Worm (Caenorhabditis elegans) whole organism, early embryonic: ENCODE results near the gene irld-57.

Experiments
- B0310.2 ChIP-seq: sonication (generic microtip); optimal IDR thresholded peaks from 2 replicates; lab custom pipeline; 2016; ENCODE audit warnings: mild to moderate bottlenecking, missing genetic modification characterization, missing compliant biosample characterization
- F13C5.2 ChIP-seq: sonication (generic microtip); optimal IDR thresholded peaks from 2 replicates; lab custom pipeline; 2017; ENCODE audit warnings: mild to moderate bottlenecking, missing genetic modification characterization, inconsistent platforms, missing compliant biosample characterization
- aly-1 ChIP-seq: sonication (generic microtip); optimal IDR thresholded peaks from 2 replicates; lab custom pipeline; 2016; ENCODE audit warnings: missing genetic modification characterization, missing compliant biosample characterization
- ama-1 ChIP-seq: fragments of 150-350 bp; optimal IDR thresholded peaks from 2 replicates; lab custom pipeline; 2014
- ceh-13 ChIP-seq: fragments of 200-800 bp; sonication (Bioruptor generic); optimal IDR thresholded peaks from 2 replicates; lab custom pipeline; 2018; ENCODE audit warnings: mild to moderate bottlenecking, missing genetic modification characterization, missing compliant biosample characterization
- ceh-36 ChIP-seq: sonication (generic microtip); optimal IDR thresholded peaks from 2 replicates; lab custom pipeline; 2016; ENCODE audit warnings: missing genetic modification characterization, inconsistent platforms, missing compliant biosample characterization
- ets-7 ChIP-seq: sonication (generic microtip); optimal IDR thresholded peaks from 2 replicates; lab custom pipeline; 2016; ENCODE audit warnings: missing genotype, missing genetic modification characterization, missing compliant biosample characterization
- flt-1 ChIP-seq: fragments of 200-800 bp; sonication (Bioruptor generic); IDR thresholded peaks from 2 replicates; pipeline ENCODE4 v1.3.6; 2022; ENCODE audit warnings: missing genetic modification characterization, missing compliant biosample characterization
- hmbx-1 ChIP-seq: sonication (generic microtip); optimal IDR thresholded peaks from 2 replicates; lab custom pipeline; 2016; ENCODE audit warnings: mild to moderate bottlenecking, missing genetic modification characterization, missing compliant biosample characterization
- hmg-4 ChIP-seq: fragments of 200-800 bp; sonication (Bioruptor generic); optimal IDR thresholded peaks from 2 replicates; lab custom pipeline; 2018; ENCODE audit warnings: mild to moderate bottlenecking, missing genetic modification characterization, missing compliant biosample characterization
- hnd-1 ChIP-seq: sonication (generic microtip); optimal IDR thresholded peaks from 2 replicates; lab custom pipeline; 2016; ENCODE audit warnings: missing genetic modification characterization, missing compliant biosample characterization
- pes-1 ChIP-seq: fragments of 200-800 bp; sonication (Bioruptor generic); IDR thresholded peaks from 2 replicates; pipeline ENCODE4 v1.3.6; 2022; ENCODE audit warnings: missing genetic modification reagents, missing genetic modification characterization, missing compliant biosample characterization
- scrt-1 ChIP-seq: fragments of 200-800 bp; sonication (Bioruptor generic); IDR thresholded peaks from 2 replicates; pipeline ENCODE4 v1.3.6; 2022; ENCODE audit warnings: missing genetic modification characterization, missing compliant biosample characterization
- sea-1 ChIP-seq: fragments of 200-800 bp; sonication (Bioruptor generic); conservative IDR thresholded peaks from 2 replicates; pipeline ENCODE4 v1.3.6; 2022; ENCODE audit warnings: missing genetic modification characterization, missing compliant biosample characterization
- tbx-11 ChIP-seq: fragments of 200-800 bp; sonication (Bioruptor generic); IDR thresholded peaks from 2 replicates; pipeline ENCODE4 v1.3.6; 2022; ENCODE audit warnings: missing genetic modification characterization, missing compliant biosample characterization
- tbx-37 ChIP-seq: fragments of 200-800 bp; sonication (Bioruptor generic); conservative IDR thresholded peaks from 2 replicates; pipeline ENCODE4 v1.3.6; 2022; ENCODE audit warnings: missing genetic modification reagents, missing genetic modification characterization, missing compliant biosample characterization
- tra-4 ChIP-seq: sonication (generic microtip); optimal IDR thresholded peaks from 2 replicates; lab custom pipeline; 2017; ENCODE audit warnings: missing genetic modification characterization, missing compliant biosample characterization

Gene irld-57

DNA sequence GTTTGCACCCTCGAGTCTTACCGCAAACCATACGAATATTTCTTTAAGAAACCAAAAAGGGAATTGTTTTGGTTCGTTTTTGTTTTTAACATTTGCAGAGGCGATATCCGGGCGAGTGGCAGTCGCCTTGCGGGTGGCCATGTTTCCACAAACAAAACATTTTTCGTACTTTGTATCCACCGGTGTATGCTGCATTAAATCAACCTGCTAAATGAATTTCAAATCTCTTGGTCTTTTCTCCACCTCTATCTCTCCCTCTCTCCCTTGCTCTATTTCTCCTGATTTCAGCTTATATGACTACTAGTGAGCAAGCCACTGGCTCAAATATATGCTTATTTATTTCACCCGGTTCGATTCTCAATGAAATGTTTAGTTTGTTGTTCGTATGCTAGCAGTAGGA is 49.3 kb downstream of the irld-57 start, which contains the start of gene nhr-52:
Gene nhr-52, plus strand, starts transcription at position 301 of the 400 bp plus-strand sequence.
- TF ChIP-seq hnd-1 (tag; lab: Kevin White, UChicago) (no peak), F13C5.2 (tag; lab: Kevin White, UChicago) (no peak), ets-7 (tag; lab: Kevin White, UChicago) (no peak), tbx-37 (no peak), aly-1 (tag; lab: Kevin White, UChicago) (no peak), ama-1 (lab: Kevin White, UChicago) (no peak), scrt-1 (no peak)

- TF ChIP-seq tbx-11 (no peak), ets-7 (tag; lab: Kevin White, UChicago) (no peak), ceh-36 (tag; lab: Kevin White, UChicago) (no peak), ama-1 (lab: Kevin White, UChicago) (no peak), F13C5.2 (tag; lab: Kevin White, UChicago) (no peak), tra-4 (tag; lab: Kevin White, UChicago) (no peak), aly-1 (tag; lab: Kevin White, UChicago) (no peak), tbx-37 (no peak), sea-1 (GFP tag; lab: Robert Waterston, UW) (no peak), scrt-1 (no peak), B0310.2 (no peak), ceh-13 (GFP tag; lab: Kevin White, UChicago) (no peak), flt-1 (GFP tag; lab: Robert Waterston, UW) (no peak), hmbx-1 (tag; lab: Kevin White, UChicago) (no peak), hnd-1 (tag; lab: Kevin White, UChicago) (no peak), hmg-4 (no peak), pes-1 (GFP tag; lab: Robert Waterston, UW) (no peak)
Measured at ce11 chrV:15674899-15675298, 51.6 kb downstream of the irld-57 start.
